Fruit fly (Drosophila melanogaster): ENCODE measurements around the gene CG16888.

Gene CG16888

dm6 chr2L:13811323-13811722 lies 1.7 kb downstream of the CG16888 start, which contains the start of the genes Adat1 and CG16865 (continued):
- TF ChIP-seq CG17802 (tag; optimal IDR thresholded peaks at IDR 0.05) (no peak), CG6175 (GFP tag; IDR thresholded peaks at IDR 0.05) (no peak), kah (GFP tag; optimal IDR thresholded peaks at IDR 0.05) (no peak)

- TF ChIP-seq cwo (GFP tag; optimal IDR thresholded peaks at IDR 0.05) (peak; percentile 2), az2 (GFP tag; optimal IDR thresholded peaks at IDR 0.05) (no peak), sens (GFP tag) (peak; percentile 62)
Observed at dm6 chr2L:13807959-13808358, 5.1 kb downstream of the CG16888 start.

- peak; percentile 60 for TF ChIP-seq sens (GFP tag)
- TF ChIP-seq Nf-YA (GFP tag; IDR thresholded peaks at IDR 0.05) = no peak
- peak; percentile 36 for TF ChIP-seq Med (GFP tag)
Observed at dm6 chr2L:13807097-13807496, 6.0 kb downstream of the CG16888 start.

dm6 chr2L:13805170-13805569 lies 7.9 kb downstream of the CG16888 start:
- no peak for TF ChIP-seq hth (optimal IDR thresholded peaks at IDR 0.05)
- peak; percentile 25 for TF ChIP-seq exex (tag; optimal IDR thresholded peaks at IDR 0.05)
- peak; percentile 27 for TF ChIP-seq sug (tag; optimal IDR thresholded peaks at IDR 0.05)
- TF ChIP-seq Hr39 (optimal IDR thresholded peaks at IDR 0.05) = no peak
- peak; percentile 3 for TF ChIP-seq cwo (GFP tag; optimal IDR thresholded peaks at IDR 0.05)
- TF ChIP-seq grn (GFP tag; optimal IDR thresholded peaks at IDR 0.05) = peak; percentile 25

dm6 chr2L:13804561-13805067 lies 8.4 kb downstream of the CG16888 start:
- TF ChIP-seq sqz (GFP tag; optimal IDR thresholded peaks at IDR 0.05) (peak; percentile 50), gsb (GFP tag; IDR thresholded peaks at IDR 0.05) (no peak), onecut (GFP tag; IDR thresholded peaks at IDR 0.05) (peak; percentile 46; the same call in 1 of the 2 replicates), crol (GFP tag; IDR thresholded peaks at IDR 0.05) (peak; percentile 20; the same call in 1 of the 2 replicates), run (tag; optimal IDR thresholded peaks at IDR 0.05) (no peak), cwo (GFP tag; optimal IDR thresholded peaks at IDR 0.05) (peak; percentile 89), vvl (GFP tag; IDR thresholded peaks at IDR 0.05) (peak; percentile 65), CG4820 (GFP tag; optimal IDR thresholded peaks at IDR 0.05) (no peak), Atf3 (GFP tag; optimal IDR thresholded peaks at IDR 0.05) (no peak), Pdp1 (GFP tag; optimal IDR thresholded peaks at IDR 0.05) (peak in 1 of 2 experiments; percentile 56), ftz-f1 (GFP tag; optimal IDR thresholded peaks at IDR 0.05) (peak; percentile 14), CG11247 (GFP tag; IDR thresholded peaks at IDR 0.05) (no peak), CG12769 (tag; optimal IDR thresholded peaks at IDR 0.05) (peak; percentile 74), CG13424 (tag; optimal IDR thresholded peaks at IDR 0.05) (no peak), pum (GFP tag; optimal IDR thresholded peaks at IDR 0.05) (no peak), nom (GFP tag; optimal IDR thresholded peaks at IDR 0.05) (peak; percentile 60), chinmo (GFP tag; IDR thresholded peaks at IDR 0.05; ENCODE audit: partially characterized antibody) (peak; percentile 71; the same call in 2 of the 4 replicates), Med (GFP tag) (peak; percentile 11), CG10274 (GFP tag; optimal IDR thresholded peaks at IDR 0.05) (peak; percentile 89), E2f2 (GFP tag; IDR thresholded peaks at IDR 0.05) (no peak), twi (tag; optimal IDR thresholded peaks at IDR 0.05) (no peak), dati (GFP tag; IDR thresholded peaks at IDR 0.05) (0 out of 2 replicates have a peak, but pooled peaks have one; percentile 22), ewg (GFP tag; optimal IDR thresholded peaks at IDR 0.05) (no peak), CG31224 (GFP tag; IDR thresholded peaks at IDR 0.05) (0 out of 2 replicates have a peak, but pooled peaks have one; percentile 7)

All from whole organism, embryonic.